Worm (Caenorhabditis elegans): ENCODE results near the gene Y39A1A.2.

Gene Y39A1A.2

DNA sequence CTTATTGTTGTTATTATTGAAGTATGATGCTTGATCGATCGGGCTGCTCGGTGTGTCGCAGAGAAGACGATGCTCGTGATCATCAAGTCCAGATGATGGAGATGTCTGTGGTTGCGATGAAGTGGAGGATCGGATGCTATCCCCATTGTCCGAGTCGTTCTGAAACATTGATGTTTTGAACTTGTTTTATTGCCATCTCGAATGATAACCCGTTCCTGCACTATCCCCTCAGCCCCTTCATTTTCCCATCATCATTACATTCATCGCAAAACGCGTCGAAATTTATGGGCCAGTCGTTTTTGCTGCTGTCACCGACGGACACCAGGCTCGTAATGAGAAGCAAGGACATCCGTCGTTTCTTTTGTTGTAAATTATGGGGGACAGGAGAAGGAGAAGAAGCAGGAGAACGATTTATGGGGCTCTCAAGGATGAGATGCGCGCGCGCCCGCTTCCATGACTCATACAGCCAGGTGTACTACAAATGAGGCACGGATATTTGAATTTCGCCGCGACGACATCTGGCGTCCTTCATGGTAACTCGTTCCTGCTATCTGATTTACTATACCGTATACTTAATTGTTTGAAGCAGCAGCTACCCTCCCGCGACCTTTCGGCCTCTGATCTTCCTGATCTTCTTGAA is 28.6 kb upstream of the Y39A1A.2 start:
- peak; percentile 20 for TF ChIP-seq nhr-25 (tag; optimal IDR thresholded peaks at IDR 0.05)
- TF ChIP-seq mml-1 (tag; optimal IDR thresholded peaks at IDR 0.05) = no peak
- no peak for TF ChIP-seq lin-39 (tag; optimal IDR thresholded peaks at IDR 0.05)
- TF ChIP-seq ama-1 (optimal IDR thresholded peaks at IDR 0.05) = peak; percentile 52
- TF ChIP-seq egl-5 (tag; optimal IDR thresholded peaks at IDR 0.05) = peak; percentile 12

DNA sequence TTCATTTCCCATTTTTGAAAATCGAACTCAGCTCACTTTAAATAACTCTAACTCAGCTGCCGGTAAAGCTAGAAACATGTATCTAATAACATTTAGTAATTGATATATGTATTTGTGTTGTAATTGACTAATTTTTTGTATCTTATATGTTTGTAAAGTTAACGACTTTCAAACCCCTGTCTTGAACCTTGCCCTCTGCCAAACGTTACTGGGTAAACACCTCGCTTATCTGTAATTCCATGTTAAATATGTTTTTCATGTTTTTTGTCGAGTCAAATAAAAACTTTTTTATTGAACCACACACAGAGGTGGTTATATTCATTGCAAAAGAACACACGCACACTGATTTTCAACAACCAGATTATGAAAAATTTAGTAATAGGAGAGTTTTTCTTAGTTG is 26.4 kb upstream of the Y39A1A.2 start:
- TF ChIP-seq jun-1 (tag; optimal IDR thresholded peaks at IDR 0.05) (no peak), ceh-82 (tag; optimal IDR thresholded peaks at IDR 0.05) (no peak), nhr-43 (tag; optimal IDR thresholded peaks at IDR 0.05; ENCODE audit: poor library complexity, severe bottlenecking) (no peak), lsy-12 (tag; optimal IDR thresholded peaks at IDR 0.05) (peak; percentile 3), ceh-16 (tag; optimal IDR thresholded peaks at IDR 0.05) (no peak), nhr-77 (tag; optimal IDR thresholded peaks at IDR 0.05) (no peak), pha-4 (tag; optimal IDR thresholded peaks at IDR 0.05) (peak; percentile 48), nhr-12 (tag; optimal IDR thresholded peaks at IDR 0.05) (no peak), unc-62 (GFP tag; optimal IDR thresholded peaks at IDR 0.05) (no peak), zag-1 (tag; optimal IDR thresholded peaks at IDR 0.05) (no peak)

DNA sequence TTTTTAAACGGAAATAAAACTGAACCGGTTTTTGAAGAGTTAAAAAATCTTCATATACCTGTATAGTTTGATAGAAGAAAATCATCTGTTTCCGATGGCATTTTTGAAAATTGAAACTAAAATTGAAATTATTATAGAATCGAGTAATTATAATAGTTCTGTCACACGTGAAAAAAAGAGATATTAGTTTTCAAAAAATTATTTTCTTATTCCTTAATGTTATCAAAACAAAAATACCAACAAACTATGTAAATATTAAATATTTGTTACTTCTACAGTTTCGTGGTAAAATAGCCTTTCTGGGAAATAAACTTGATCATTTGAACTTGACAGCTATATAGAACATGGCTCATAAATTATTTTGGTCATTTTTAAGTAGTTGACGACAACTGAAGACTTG is 25.7 kb upstream of the Y39A1A.2 start, which contains the start of gene swt-4:
TSS of gene swt-4 (minus strand) at position 101 of the 400 bp plus-strand sequence.
- no peak for TF ChIP-seq ceh-16 (tag; optimal IDR thresholded peaks at IDR 0.05)
- TF ChIP-seq daf-12 (tag; optimal IDR thresholded peaks at IDR 0.05) = no peak
- TF ChIP-seq ZK546.5 (tag; optimal IDR thresholded peaks at IDR 0.05) = no peak
- no peak for TF ChIP-seq ceh-9 (tag; optimal IDR thresholded peaks at IDR 0.05)
- TF ChIP-seq mdl-1 (tag; optimal IDR thresholded peaks at IDR 0.05) = no peak
- TF ChIP-seq nhr-23 (tag; optimal IDR thresholded peaks at IDR 0.05) = no peak
- no peak for TF ChIP-seq fos-1 (tag; optimal IDR thresholded peaks at IDR 0.05)
- TF ChIP-seq nhr-237 (tag; optimal IDR thresholded peaks at IDR 0.05) = no peak
- no peak for TF ChIP-seq tbx-2 (tag; optimal IDR thresholded peaks at IDR 0.05)
- no peak for TF ChIP-seq sea-2 (GFP tag; optimal IDR thresholded peaks at IDR 0.05)
- TF ChIP-seq zag-1 (tag; optimal IDR thresholded peaks at IDR 0.05) = no peak
- TF ChIP-seq mml-1 (tag; optimal IDR thresholded peaks at IDR 0.05) = no peak
- no peak for TF ChIP-seq pha-4 (tag; optimal IDR thresholded peaks at IDR 0.05)
- no peak for TF ChIP-seq nhr-25 (tag; optimal IDR thresholded peaks at IDR 0.05)
- TF ChIP-seq unc-62 (GFP tag; optimal IDR thresholded peaks at IDR 0.05) = no peak

DNA sequence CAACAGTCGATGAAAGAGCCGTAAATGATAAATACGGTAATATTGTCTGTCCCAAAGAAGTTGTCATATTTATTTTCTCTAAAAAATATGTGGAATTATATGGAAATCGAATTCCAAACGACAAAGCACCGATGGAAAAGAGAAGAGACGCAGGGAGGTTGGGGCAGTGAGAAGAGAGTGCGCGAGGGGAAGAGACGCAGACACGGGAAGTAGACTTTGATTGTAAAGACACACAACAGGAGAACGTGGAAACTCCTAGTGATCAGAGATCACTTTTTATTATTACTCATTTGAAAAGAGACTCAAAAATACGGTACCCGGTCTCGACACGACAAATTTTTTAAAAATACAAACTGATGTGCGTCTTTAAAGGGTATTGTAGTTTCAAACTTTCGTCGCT is 25.0 kb upstream of the Y39A1A.2 start:
- no peak for TF ChIP-seq ZK546.5 (tag; optimal IDR thresholded peaks at IDR 0.05)
- TF ChIP-seq nhr-43 (tag; optimal IDR thresholded peaks at IDR 0.05; ENCODE audit: poor library complexity, severe bottlenecking) = peak; percentile 22
- peak; percentile 30 for TF ChIP-seq mdl-1 (tag; optimal IDR thresholded peaks at IDR 0.05)
- no peak for TF ChIP-seq tbx-2 (tag; optimal IDR thresholded peaks at IDR 0.05)
- TF ChIP-seq lsy-12 (tag; optimal IDR thresholded peaks at IDR 0.05) = no peak
- TF ChIP-seq jun-1 (tag; optimal IDR thresholded peaks at IDR 0.05) = no peak
- peak; percentile 60 for TF ChIP-seq nfya-1 (tag; optimal IDR thresholded peaks at IDR 0.05; ENCODE audit: insufficient read depth)
- TF ChIP-seq nhr-237 (tag; optimal IDR thresholded peaks at IDR 0.05) = no peak
- TF ChIP-seq unc-39 (tag; optimal IDR thresholded peaks at IDR 0.05) = no peak
- no peak for TF ChIP-seq ztf-4 (tag; optimal IDR thresholded peaks at IDR 0.05)
- TF ChIP-seq elt-3 (tag; optimal IDR thresholded peaks at IDR 0.05) = no peak
- no peak for TF ChIP-seq R02D3.7 (tag; optimal IDR thresholded peaks at IDR 0.05)
- no peak for TF ChIP-seq ztf-11 (tag; optimal IDR thresholded peaks at IDR 0.05)
- TF ChIP-seq pqm-1 (tag; optimal IDR thresholded peaks at IDR 0.05) = peak; percentile 39
- TF ChIP-seq nhr-23 (tag; optimal IDR thresholded peaks at IDR 0.05) = peak; percentile 16
- TF ChIP-seq ceh-9 (tag; optimal IDR thresholded peaks at IDR 0.05) = no peak
- peak; percentile 76 for TF ChIP-seq hmg-11 (tag; optimal IDR thresholded peaks at IDR 0.05)
- TF ChIP-seq fkh-2 (tag; optimal IDR thresholded peaks at IDR 0.05) = no peak
- no peak for TF ChIP-seq mml-1 (tag; optimal IDR thresholded peaks at IDR 0.05)
- no peak for TF ChIP-seq lin-15B (tag; optimal IDR thresholded peaks at IDR 0.05)
- peak; percentile 52 for TF ChIP-seq elt-2 (tag; optimal IDR thresholded peaks at IDR 0.05)
- TF ChIP-seq ceh-82 (tag; optimal IDR thresholded peaks at IDR 0.05) = no peak
- peak; percentile 71 for TF ChIP-seq pha-4 (tag; optimal IDR thresholded peaks at IDR 0.05)
- TF ChIP-seq nhr-67 (tag; optimal IDR thresholded peaks at IDR 0.05) = no peak
- no peak for TF ChIP-seq zag-1 (tag; optimal IDR thresholded peaks at IDR 0.05)
